Worm (Caenorhabditis elegans) whole organism, L1 larva: ENCODE measurements around the gene Y37D8A.25.

Source experiments
- C16A3.4 ChIP-seq: fragments of 150-350 bp; optimal IDR thresholded peaks from 2 replicates; lab custom pipeline; 2014; ENCODE audit warnings: missing biosample characterization, missing genetic modification characterization
- Y116A8C.19 ChIP-seq: sonication (generic microtip); optimal IDR thresholded peaks from 2 replicates; lab custom pipeline; 2016; ENCODE audit warnings: missing compliant biosample characterization, missing genetic modification characterization, borderline replicate concordance
- blmp-1 ChIP-seq: fragments of 150-350 bp; optimal IDR thresholded peaks from 2 replicates; lab custom pipeline; 2014; ENCODE audit warnings: missing biosample characterization, missing genetic modification characterization
- ceh-8 ChIP-seq: fragments of 200-800 bp; sonication (Bioruptor generic); optimal IDR thresholded peaks from 2 replicates; lab custom pipeline; 2018; ENCODE audit warnings: mild to moderate bottlenecking, missing genetic modification characterization, moderate library complexity, missing compliant biosample characterization
- ceh-82 ChIP-seq, 3 experiments: fragments of 150-350 bp in 1 of 3; sonication (generic microtip) in 2 of 3; optimal IDR thresholded peaks; 2 replicates each; lab custom pipeline; 2014 to 2017; ENCODE audit warnings: missing biosample characterization in 3 of 3, missing genetic modification characterization in 3 of 3
- dpl-1 ChIP-seq, 3 experiments: fragments of 150-350 bp in 2 of 3; sonication (generic microtip) in 1 of 3; optimal IDR thresholded peaks; 2 replicates each; lab custom pipeline; 2014 to 2017; ENCODE audit warnings: missing biosample characterization in 3 of 3, missing genetic modification characterization in 3 of 3, missing genetic modification reagents in 3 of 3
- efl-1 ChIP-seq, 4 experiments: fragments of 150-350 bp; optimal IDR thresholded peaks in 3 of 4; peaks in 1 of 4; 1 replicate in 1 of 4; 2 replicates in 3 of 4; lab custom pipeline; 2014; ENCODE audit warnings: missing biosample characterization in 2 of 4, missing genetic modification characterization in 2 of 4, missing genetic modification reagents in 2 of 4
- egl-27 ChIP-seq, 2 experiments: fragments of 150-350 bp in 1 of 2; sonication (generic microtip); optimal IDR thresholded peaks; 3 replicates each; lab custom pipeline; 2017 to 2018; ENCODE audit warnings: missing biosample characterization in 2 of 2, missing genetic modification characterization in 2 of 2, missing genetic modification reagents in 2 of 2
- elt-3 ChIP-seq, 6 experiments: fragments of 150-350 bp in 1 of 6; sonication (generic microtip); optimal IDR thresholded peaks; 2 replicates each; lab custom pipeline; 2017 to 2018; ENCODE audit warnings: missing biosample characterization in 6 of 6, missing genetic modification characterization in 6 of 6, inconsistent platforms in 1 of 6
- ets-5 ChIP-seq: fragments of 200-800 bp; sonication (Bioruptor generic); IDR thresholded peaks from 2 replicates; pipeline ENCODE4 v1.3.6; 2022; ENCODE audit warnings: missing genetic modification characterization, missing compliant biosample characterization
- fkh-8 ChIP-seq: sonication (generic microtip); optimal IDR thresholded peaks from 2 replicates; lab custom pipeline; 2016; ENCODE audit warnings: mild to moderate bottlenecking, missing genetic modification characterization, missing compliant biosample characterization
- fos-1 ChIP-seq: fragments of 150-350 bp; optimal IDR thresholded peaks from 2 replicates; lab custom pipeline; 2014; ENCODE audit warnings: missing biosample characterization, missing genetic modification characterization
- grh-1 ChIP-seq: fragments of 200-800 bp; sonication (Bioruptor generic); IDR thresholded peaks from 2 replicates; pipeline ENCODE4 v1.3.6; 2022; ENCODE audit warnings: missing genetic modification reagents, missing genetic modification characterization, missing compliant biosample characterization
- hlh-4 ChIP-seq: sonication (generic microtip); optimal IDR thresholded peaks from 2 replicates; lab custom pipeline; 2016; ENCODE audit warnings: mild to moderate bottlenecking, missing genetic modification characterization, missing compliant biosample characterization
- isw-1 ChIP-seq: fragments of 200-800 bp; sonication (Bioruptor generic); IDR thresholded peaks from 2 replicates; pipeline ENCODE4 v1.3.6; 2022; ENCODE audit warnings: missing genetic modification characterization, missing compliant biosample characterization
- lin-13 ChIP-seq: fragments of 150-350 bp; optimal IDR thresholded peaks from 2 replicates; lab custom pipeline; 2014; ENCODE audit warnings: missing biosample characterization, missing genetic modification reagents, missing genetic modification characterization
- lin-14 ChIP-seq: fragments of 200-800 bp; sonication (Bioruptor generic); optimal IDR thresholded peaks from 2 replicates; lab custom pipeline; 2018; ENCODE audit warnings: mild to moderate bottlenecking, missing genetic modification characterization, moderate library complexity, missing compliant biosample characterization
- lin-35 ChIP-seq, 2 experiments: fragments of 150-350 bp; optimal IDR thresholded peaks; 2 replicates each; lab custom pipeline; 2014; ENCODE audit warnings: missing biosample characterization in 2 of 2, missing genetic modification characterization in 2 of 2, missing genetic modification reagents in 2 of 2
- lsy-2 ChIP-seq, 2 experiments: fragments of 150-350 bp; optimal IDR thresholded peaks; 2 replicates each; lab custom pipeline; 2014; ENCODE audit warnings: missing biosample characterization in 2 of 2, missing genetic modification characterization in 2 of 2
- mdl-1 ChIP-seq, 2 experiments: fragments of 150-350 bp; optimal IDR thresholded peaks; 2 replicates each; lab custom pipeline; 2014 to 2017; ENCODE audit warnings: missing biosample characterization in 2 of 2, missing genetic modification characterization in 2 of 2, inconsistent platforms in 1 of 2
- mep-1 ChIP-seq: fragments of 150-350 bp; optimal IDR thresholded peaks from 2 replicates; lab custom pipeline; 2014; ENCODE audit warnings: missing biosample characterization, missing genetic modification characterization
- nhr-19 ChIP-seq: fragments of 200-800 bp; sonication (Bioruptor generic); conservative IDR thresholded peaks from 2 replicates; pipeline ENCODE4 v1.3.6; 2022; ENCODE audit warnings: missing genetic modification characterization, missing compliant biosample characterization
- nhr-20 ChIP-seq: sonication (generic microtip); optimal IDR thresholded peaks from 2 replicates; lab custom pipeline; 2016; ENCODE audit warnings: mild to moderate bottlenecking, missing genetic modification characterization, missing compliant biosample characterization
- nhr-237 ChIP-seq: fragments of 150-350 bp; optimal IDR thresholded peaks from 2 replicates; lab custom pipeline; 2014; ENCODE audit warnings: missing biosample characterization, missing genetic modification characterization
- nhr-71 ChIP-seq: sonication (generic microtip); optimal IDR thresholded peaks from 2 replicates; lab custom pipeline; 2016; ENCODE audit warnings: mild to moderate bottlenecking, missing genetic modification characterization, moderate library complexity, missing compliant biosample characterization
- nhr-85 ChIP-seq: sonication (generic microtip); peaks from one replicate; lab custom pipeline; 2016; ENCODE audit warnings: missing genetic modification characterization, inconsistent platforms, missing compliant biosample characterization
- nhr-90 ChIP-seq: sonication (generic microtip); optimal IDR thresholded peaks from 2 replicates; lab custom pipeline; 2016; ENCODE audit warnings: mild to moderate bottlenecking, missing genetic modification characterization, missing compliant biosample characterization; ENCODE audit not compliant: poor library complexity
- pax-3 ChIP-seq: fragments of 200-800 bp; sonication (Bioruptor generic); optimal IDR thresholded peaks from 2 replicates; lab custom pipeline; 2018; ENCODE audit warnings: mild to moderate bottlenecking, missing genetic modification characterization, moderate library complexity, missing compliant biosample characterization
- pqm-1 ChIP-seq: sonication (generic microtip); optimal IDR thresholded peaks from 3 replicates; lab custom pipeline; 2017; ENCODE audit warnings: missing biosample characterization, missing genetic modification characterization
- snu-23 ChIP-seq: sonication (generic microtip); optimal IDR thresholded peaks from 2 replicates; lab custom pipeline; 2016; ENCODE audit warnings: missing genetic modification characterization, missing compliant biosample characterization
- swsn-7 ChIP-seq: sonication (generic microtip); optimal IDR thresholded peaks from 2 replicates; lab custom pipeline; 2016; ENCODE audit warnings: missing genetic modification characterization, missing compliant biosample characterization
- tbx-2 ChIP-seq: sonication (generic microtip); optimal IDR thresholded peaks from 2 replicates; lab custom pipeline; 2016; ENCODE audit warnings: missing genetic modification characterization, missing compliant biosample characterization
- unc-30 ChIP-seq: sonication (generic microtip); optimal IDR thresholded peaks from 2 replicates; lab custom pipeline; 2017; ENCODE audit warnings: missing biosample characterization, missing genetic modification characterization
- unc-86 ChIP-seq: sonication (generic microtip); optimal IDR thresholded peaks from 2 replicates; lab custom pipeline; 2016; ENCODE audit warnings: missing genetic modification characterization, missing compliant biosample characterization
- unc-98 ChIP-seq: fragments of 200-800 bp; sonication (Bioruptor generic); IDR thresholded peaks from 2 replicates; pipeline ENCODE4 v1.3.6; 2022; ENCODE audit warnings: missing genetic modification characterization, missing compliant biosample characterization
- vab-15 ChIP-seq: sonication (generic microtip); optimal IDR thresholded peaks from 2 replicates; lab custom pipeline; 2017; ENCODE audit warnings: missing genotype, mild to moderate bottlenecking, missing genetic modification characterization, missing compliant biosample characterization
- xbp-1 ChIP-seq: sonication (generic microtip); optimal IDR thresholded peaks from 2 replicates; lab custom pipeline; 2016; ENCODE audit warnings: missing genetic modification characterization, missing compliant biosample characterization

Gene Y37D8A.25

DNA sequence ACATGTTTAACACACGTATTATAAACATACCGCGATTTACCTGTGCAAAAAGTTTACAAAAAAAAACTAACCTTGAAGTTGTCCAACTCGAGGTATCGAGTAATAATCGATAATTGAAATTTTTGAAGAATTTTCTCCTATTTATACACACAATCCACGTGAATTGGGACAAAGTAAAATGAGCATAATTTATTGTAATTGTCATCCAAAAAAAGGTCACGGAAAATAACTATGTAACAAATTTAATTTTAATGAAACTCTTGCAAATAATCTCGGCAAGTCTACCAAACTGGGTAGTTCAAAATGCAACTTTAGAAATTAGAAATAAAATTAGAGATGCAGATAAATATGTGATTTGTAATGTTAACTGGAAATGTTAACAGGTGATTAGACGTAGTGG lies 35.3 kb upstream of the Y37D8A.25 start, which contains the start of gene Y37D8A.5:
TSS of gene Y37D8A.5 (minus strand) at position 101 of the 400 bp plus-strand sequence.
- TF ChIP-seq efl-1 (optimal IDR thresholded peaks at IDR 0.05; lab: Kevin White, UChicago) (no peak), efl-1 (GFP tag; optimal IDR thresholded peaks at IDR 0.05 in 1 of 2; lab: Kevin White, UChicago) (peak in 1 of 2 experiments; percentile 19), unc-86 (tag; lab: Kevin White, UChicago) (no peak)

DNA sequence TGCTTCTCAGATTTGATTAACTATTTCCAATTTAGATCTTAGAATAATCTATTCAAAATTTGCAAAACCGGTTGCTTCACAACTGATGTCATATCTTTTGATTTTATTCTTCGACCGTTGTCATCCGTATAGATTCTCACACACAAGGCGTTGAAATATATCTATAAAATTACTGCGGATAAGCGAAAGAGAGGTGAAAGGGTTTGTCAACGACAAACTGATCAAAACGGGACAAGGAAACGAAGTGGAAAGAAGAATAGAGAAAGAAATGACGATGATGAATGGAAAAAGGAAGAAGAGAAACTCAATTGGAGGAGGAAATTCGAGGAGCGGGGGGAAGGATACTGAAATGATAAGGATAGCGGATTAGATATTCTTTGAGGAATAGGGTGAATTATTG lies 31.0 kb upstream of the Y37D8A.25 start:
- TF ChIP-seq unc-86 (tag; lab: Kevin White, UChicago), result no peak
- peak in 4 of 6 experiments; percentile 30 to 68 (median 46) for TF ChIP-seq elt-3 (tag; optimal IDR thresholded peaks at IDR 0.05; lab: Kevin White, UChicago)
- peak; percentile 97 for TF ChIP-seq blmp-1 (tag; lab: Kevin White, UChicago)
- TF ChIP-seq nhr-20, result peak; percentile 25
- TF ChIP-seq swsn-7 (tag; lab: Kevin White, UChicago), result no peak
- TF ChIP-seq lin-14 (GFP tag; lab: Kevin White, UChicago), result peak; percentile 14

DNA sequence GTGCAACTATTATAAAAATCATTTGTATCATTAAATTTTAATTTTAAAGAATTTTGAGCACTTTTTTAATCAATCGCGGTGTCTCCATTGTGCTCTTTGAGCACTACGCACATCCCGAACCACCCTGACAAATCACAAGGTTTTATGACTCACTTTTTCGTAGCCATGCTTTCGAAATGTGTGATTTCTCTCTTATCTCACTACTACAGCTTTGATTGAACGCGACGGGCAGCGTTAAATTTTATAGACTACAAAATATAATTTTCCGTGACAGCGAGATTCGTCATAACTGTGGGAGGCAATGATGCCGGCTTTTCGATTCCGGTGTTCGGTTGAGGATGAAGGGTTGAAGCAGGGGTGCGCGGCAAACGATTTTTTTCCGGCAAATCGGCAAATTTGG lies 29.6 kb upstream of the Y37D8A.25 start:
- TF ChIP-seq isw-1 (GFP tag; lab: Robert Waterston, UW), result no peak
- no peak for TF ChIP-seq nhr-19 (GFP tag; lab: Robert Waterston, UW)
- no peak for TF ChIP-seq unc-98

DNA sequence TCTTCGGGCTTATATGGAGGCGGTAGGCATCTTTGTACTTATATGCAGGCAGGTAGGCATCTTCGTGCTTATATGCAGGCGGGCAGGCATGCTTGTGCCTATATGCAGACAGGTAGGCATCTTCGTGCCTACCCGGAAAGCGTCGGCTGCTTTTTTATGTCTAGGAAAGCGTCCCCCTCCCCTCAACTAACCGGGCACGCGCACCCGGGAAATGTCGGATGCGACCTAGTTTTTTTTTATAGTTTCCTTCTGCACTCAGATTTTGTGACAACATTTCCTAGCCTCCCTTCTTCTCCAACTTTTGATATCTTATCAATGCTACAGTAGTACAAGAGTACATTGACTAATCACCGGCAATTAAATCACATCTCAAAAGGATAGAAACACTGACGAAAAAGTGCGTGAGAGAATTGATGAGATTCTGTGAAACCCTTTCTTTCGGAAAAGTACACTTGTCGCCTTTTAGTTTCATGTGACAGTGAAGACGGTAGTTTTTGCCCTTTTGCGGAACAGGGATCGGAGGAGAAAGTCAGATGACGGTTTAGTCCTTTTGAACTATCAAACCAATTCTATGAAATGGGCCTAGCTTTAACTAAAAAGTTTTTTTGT lies 29.0 kb upstream of the Y37D8A.25 start:
- TF ChIP-seq lin-14 (GFP tag; lab: Kevin White, UChicago) (peak; percentile 84), ets-5 (GFP tag; lab: Robert Waterston, UW) (no peak), snu-23 (peak; percentile 60), elt-3 (tag; optimal IDR thresholded peaks at IDR 0.05; lab: Kevin White, UChicago) (peak; percentile 85 to 99 (median 96)), nhr-237 (no peak), fos-1 (tag; lab: Kevin White, UChicago) (no peak), blmp-1 (tag; lab: Kevin White, UChicago) (peak; percentile 97), nhr-85 (tag; lab: Kevin White, UChicago) (peak; percentile 97), mdl-1 (tag; optimal IDR thresholded peaks at IDR 0.05; lab: Kevin White, UChicago) (peak in 1 of 2 experiments; percentile 6), tbx-2 (tag; lab: Kevin White, UChicago) (peak; percentile 60), nhr-71 (tag; lab: Kevin White, UChicago) (peak; percentile 71), mep-1 (tag; lab: Kevin White, UChicago) (peak; percentile 26), nhr-90 (tag; lab: Kevin White, UChicago) (peak; percentile 34), ceh-8 (GFP tag; lab: Kevin White, UChicago) (no peak), pqm-1 (no peak), lin-35 (GFP tag; optimal IDR thresholded peaks at IDR 0.05; lab: Kevin White, UChicago) (peak in 1 of 2 experiments; percentile 49), lin-13 (peak; percentile 20), pax-3 (no peak), hlh-4 (tag; lab: Kevin White, UChicago) (no peak), unc-30 (tag; lab: Kevin White, UChicago) (no peak), xbp-1 (tag; lab: Kevin White, UChicago) (no peak), nhr-19 (GFP tag; lab: Robert Waterston, UW) (peak; percentile 9; the same call in 1 of the 2 replicates), nhr-20 (peak; percentile 83), fkh-8 (no peak), vab-15 (peak; percentile 49), C16A3.4 (no peak), grh-1 (GFP tag; lab: Robert Waterston, UW) (peak; percentile 45; the same call in 1 of the 2 replicates), dpl-1 (GFP tag; optimal IDR thresholded peaks at IDR 0.05; lab: Kevin White, UChicago) (peak in 1 of 3 experiments; percentile 18), egl-27 (tag; optimal IDR thresholded peaks at IDR 0.05; lab: Kevin White, UChicago) (peak in 1 of 2 experiments; percentile 36), efl-1 (optimal IDR thresholded peaks at IDR 0.05; lab: Kevin White, UChicago) (no peak), efl-1 (GFP tag; optimal IDR thresholded peaks at IDR 0.05 in 1 of 2; lab: Kevin White, UChicago) (no peak), ceh-82 (tag; optimal IDR thresholded peaks at IDR 0.05; lab: Kevin White, UChicago) (no peak), lsy-2 (tag; optimal IDR thresholded peaks at IDR 0.05; lab: Kevin White, UChicago) (peak; percentile 25 to 70), Y116A8C.19 (tag; lab: Kevin White, UChicago) (no peak)
